Fruit fly (Drosophila melanogaster) whole organism, prepupa: ENCODE results near the gene sds22.

Source experiments
- Blimp-1 ChIP-seq: fragments of 200-800 bp; sonication (Bioruptor generic); optimal IDR thresholded peaks from 3 replicates; lab custom pipeline; 2017; ENCODE audit warnings: missing biosample characterization, missing genetic modification characterization, mild to moderate bottlenecking, moderate library complexity, missing genetic modification reagents
- CG10631 ChIP-seq: fragments of 200-800 bp; sonication (Bioruptor generic); optimal IDR thresholded peaks from 2 replicates; lab custom pipeline; 2016; ENCODE audit warnings: missing biosample characterization, missing genetic modification characterization
- CG11294 ChIP-seq: fragments of 200-800 bp; sonication (Bioruptor generic); IDR thresholded peaks from 2 replicates; pipeline ENCODE4 v1.3.6; 2022; ENCODE audit warnings: missing biosample characterization, missing genetic modification characterization
- CG11762 ChIP-seq: fragments of 200-800 bp; sonication (Bioruptor generic); optimal IDR thresholded peaks from 3 replicates; lab custom pipeline; 2016; ENCODE audit warnings: missing biosample characterization, missing genetic modification characterization; ENCODE audit not compliant: insufficient read depth
- CG11902 ChIP-seq: fragments of 200-800 bp; sonication (Bioruptor generic); optimal IDR thresholded peaks from 3 replicates; lab custom pipeline; 2016; ENCODE audit warnings: missing biosample characterization, missing genetic modification characterization
- CG15336 ChIP-seq: fragments of 200-800 bp; sonication (Bioruptor generic); IDR thresholded peaks from 2 replicates; pipeline ENCODE4 v1.3.6; 2022; ENCODE audit warnings: missing biosample characterization, missing genetic modification characterization
- CG1621 ChIP-seq: fragments of 200-800 bp; sonication (Bioruptor generic); optimal IDR thresholded peaks from 3 replicates; lab custom pipeline; 2018; ENCODE audit warnings: missing biosample characterization, mild to moderate bottlenecking, missing genetic modification characterization
- CG3032 ChIP-seq: fragments of 200-800 bp; optimal IDR thresholded peaks from 2 replicates; lab custom pipeline; 2019; ENCODE audit warnings: missing biosample characterization, mild to moderate bottlenecking, missing genetic modification characterization, moderate library complexity
- CG31627 ChIP-seq: fragments of 200-800 bp; sonication (Bioruptor generic); optimal IDR thresholded peaks from 3 replicates; lab custom pipeline; 2016; ENCODE audit warnings: missing biosample characterization, missing genetic modification characterization
- CG32006 ChIP-seq: fragments of 200-800 bp; sonication (Bioruptor generic); optimal IDR thresholded peaks from 3 replicates; lab custom pipeline; 2017; ENCODE audit warnings: missing biosample characterization, mild to moderate bottlenecking, missing genetic modification characterization
- CG34406 ChIP-seq: fragments of 200-800 bp; sonication (Bioruptor generic); optimal IDR thresholded peaks from 3 replicates; lab custom pipeline; 2016; ENCODE audit warnings: missing biosample characterization, missing genetic modification characterization
- CG3919 ChIP-seq: fragments of 200-800 bp; sonication (Bioruptor generic); optimal IDR thresholded peaks from 3 replicates; lab custom pipeline; 2016; ENCODE audit warnings: missing biosample characterization, missing genetic modification characterization
- CG4318 ChIP-seq: fragments of 200-800 bp; sonication (Bioruptor generic); optimal IDR thresholded peaks from 3 replicates; lab custom pipeline; 2017; ENCODE audit warnings: missing biosample characterization, mild to moderate bottlenecking, missing genetic modification characterization
- CG6163 ChIP-seq: fragments of 200-800 bp; sonication (Bioruptor generic); IDR thresholded peaks from 3 replicates; pipeline ENCODE4 v1.3.6; 2022; ENCODE audit warnings: missing biosample characterization, missing genetic modification characterization
- CG6276 ChIP-seq: fragments of 200-800 bp; sonication (Bioruptor generic); optimal IDR thresholded peaks from 2 replicates; lab custom pipeline; 2017; ENCODE audit warnings: missing biosample characterization, mild to moderate bottlenecking, missing genetic modification characterization
- CG6792 ChIP-seq: fragments of 200-800 bp; sonication (Bioruptor generic); optimal IDR thresholded peaks from 3 replicates; lab custom pipeline; 2016; ENCODE audit warnings: missing biosample characterization, missing genetic modification characterization
- CG6808 ChIP-seq: fragments of 200-800 bp; sonication (Bioruptor generic); optimal IDR thresholded peaks from 3 replicates; lab custom pipeline; 2017; ENCODE audit warnings: missing biosample characterization, missing genetic modification characterization, mild to moderate bottlenecking, moderate library complexity, missing genetic modification reagents
- CG7368 ChIP-seq: fragments of 200-800 bp; sonication (Bioruptor generic); optimal IDR thresholded peaks from 3 replicates; lab custom pipeline; 2016; ENCODE audit warnings: missing biosample characterization, missing genetic modification characterization
- CG8119 ChIP-seq: fragments of 200-800 bp; sonication (Bioruptor generic); IDR thresholded peaks from 3 replicates; pipeline ENCODE4 v1.3.6; 2022; ENCODE audit warnings: missing biosample characterization, missing genetic modification characterization
- CG8319 ChIP-seq: fragments of 200-800 bp; sonication (Bioruptor generic); optimal IDR thresholded peaks from 3 replicates; lab custom pipeline; 2016; ENCODE audit warnings: missing biosample characterization, missing genetic modification characterization
- CG8632 ChIP-seq: fragments of 200-800 bp; sonication (Bioruptor generic); optimal IDR thresholded peaks from 3 replicates; lab custom pipeline; 2016; ENCODE audit warnings: missing biosample characterization, missing genetic modification characterization
- CG9139 ChIP-seq: fragments of 200-800 bp; sonication (Bioruptor generic); optimal IDR thresholded peaks from 3 replicates; lab custom pipeline; 2017; ENCODE audit warnings: missing biosample characterization, mild to moderate bottlenecking, missing genetic modification characterization
- Eip75B ChIP-seq: fragments of 200-800 bp; sonication (Bioruptor generic); optimal IDR thresholded peaks from 3 replicates; lab custom pipeline; 2016; ENCODE audit warnings: missing biosample characterization, missing genetic modification characterization
- Eip93F ChIP-seq: fragments of 200-800 bp; sonication (Bioruptor generic); optimal IDR thresholded peaks from 2 replicates; lab custom pipeline; 2016; ENCODE audit warnings: missing biosample characterization, mild to moderate bottlenecking, missing genetic modification characterization
- Ets21C ChIP-seq: fragments of 200-800 bp; sonication (Bioruptor generic); optimal IDR thresholded peaks from 3 replicates; lab custom pipeline; 2016; ENCODE audit warnings: missing biosample characterization, missing genetic modification characterization
- Ets96B ChIP-seq: fragments of 200-800 bp; optimal IDR thresholded peaks from 2 replicates; lab custom pipeline; 2019; ENCODE audit warnings: missing biosample characterization, mild to moderate bottlenecking, missing genetic modification characterization, moderate library complexity
- Gug ChIP-seq: fragments of 200-800 bp; sonication (Bioruptor generic); IDR thresholded peaks from 2 replicates; pipeline ENCODE4 v1.3.6; 2022; ENCODE audit warnings: missing biosample characterization, missing genetic modification characterization
- Lpt ChIP-seq: fragments of 200-800 bp; sonication (Bioruptor generic); optimal IDR thresholded peaks from 3 replicates; lab custom pipeline; 2016; ENCODE audit warnings: missing biosample characterization, missing genetic modification characterization
- Met ChIP-seq: fragments of 200-800 bp; sonication (Bioruptor generic); optimal IDR thresholded peaks from 3 replicates; lab custom pipeline; 2016; ENCODE audit warnings: missing biosample characterization, missing genetic modification characterization
- Smox ChIP-seq: fragments of 200-800 bp; sonication (Bioruptor generic); optimal IDR thresholded peaks from 3 replicates; lab custom pipeline; 2016; ENCODE audit warnings: missing biosample characterization, missing genetic modification characterization
- Sox102F ChIP-seq: fragments of 200-800 bp; sonication (Bioruptor generic); optimal IDR thresholded peaks from 2 replicates; lab custom pipeline; 2016; ENCODE audit warnings: missing biosample characterization, mild to moderate bottlenecking, missing genetic modification characterization
- Sox15 ChIP-seq: fragments of 200-800 bp; sonication (Bioruptor generic); optimal IDR thresholded peaks from 3 replicates; lab custom pipeline; 2016; ENCODE audit warnings: missing biosample characterization, missing genetic modification characterization
- achi ChIP-seq: fragments of 200-800 bp; sonication (Bioruptor generic); optimal IDR thresholded peaks from 3 replicates; lab custom pipeline; 2016; ENCODE audit warnings: missing biosample characterization, missing genetic modification characterization
- acj6 ChIP-seq: fragments of 200-800 bp; sonication (Bioruptor generic); optimal IDR thresholded peaks from 3 replicates; lab custom pipeline; 2016; ENCODE audit warnings: missing biosample characterization, missing genetic modification characterization
- cyc ChIP-seq: fragments of 200-800 bp; sonication (Bioruptor generic); optimal IDR thresholded peaks from 3 replicates; lab custom pipeline; 2016; ENCODE audit warnings: missing biosample characterization, missing genetic modification characterization
- dac ChIP-seq: fragments of 200-800 bp; sonication (Bioruptor generic); optimal IDR thresholded peaks from 2 replicates; lab custom pipeline; 2017; ENCODE audit warnings: missing biosample characterization, mild to moderate bottlenecking, missing genetic modification characterization
- eg ChIP-seq: fragments of 200-800 bp; sonication (Bioruptor generic); IDR thresholded peaks from 3 replicates; pipeline ENCODE4 v1.3.6; 2022; ENCODE audit warnings: missing biosample characterization, missing genetic modification characterization
- fd59A ChIP-seq: fragments of 200-800 bp; sonication (Bioruptor generic); optimal IDR thresholded peaks from 2 replicates; lab custom pipeline; 2017; ENCODE audit warnings: missing biosample characterization, mild to moderate bottlenecking, missing genetic modification characterization, missing genetic modification reagents
- fd85E ChIP-seq: fragments of 200-800 bp; sonication (Bioruptor generic); optimal IDR thresholded peaks from 3 replicates; lab custom pipeline; 2016; ENCODE audit warnings: missing biosample characterization, missing genetic modification characterization
- fkh ChIP-seq: fragments of 200-800 bp; sonication (Bioruptor generic); optimal IDR thresholded peaks from 3 replicates; lab custom pipeline; 2017; ENCODE audit warnings: missing biosample characterization, mild to moderate bottlenecking, missing genetic modification characterization, moderate library complexity
- net ChIP-seq: fragments of 200-800 bp; sonication (Bioruptor generic); optimal IDR thresholded peaks from 3 replicates; lab custom pipeline; 2016; ENCODE audit warnings: missing biosample characterization, missing genetic modification characterization
- pdm3 ChIP-seq: fragments of 200-800 bp; sonication (Bioruptor generic); optimal IDR thresholded peaks from 3 replicates; lab custom pipeline; 2016; ENCODE audit warnings: missing biosample characterization, missing genetic modification characterization
- salr ChIP-seq, 2 experiments: fragments of 200-800 bp; sonication (Bioruptor generic); optimal IDR thresholded peaks; 3 replicates each; lab custom pipeline; 2016 to 2018; ENCODE audit warnings: missing biosample characterization in 2 of 2, missing genetic modification characterization in 2 of 2, mild to moderate bottlenecking in 1 of 2
- spab ChIP-seq: fragments of 200-800 bp; sonication (Bioruptor generic); optimal IDR thresholded peaks from 2 replicates; lab custom pipeline; 2017; ENCODE audit warnings: missing biosample characterization, mild to moderate bottlenecking, missing genetic modification characterization, missing genetic modification reagents
- svp ChIP-seq: fragments of 200-800 bp; sonication (Bioruptor generic); peaks from one replicate; lab custom pipeline; 2016; ENCODE audit warnings: missing biosample characterization, missing genetic modification characterization

sds22 gene

dm6 chr3R:17386168-17386819 is 5.1 kb upstream of the sds22 start (continued):
- peak; percentile 89 for TF ChIP-seq CG3919 (GFP tag; lab: Kevin White, UChicago)
- TF ChIP-seq CG7368 (GFP tag; lab: Kevin White, UChicago), result peak; percentile 63
- peak; percentile 48 for TF ChIP-seq CG4318 (GFP tag; lab: Kevin White, UChicago)
- peak; percentile 77 for TF ChIP-seq Ets21C (GFP tag; lab: Kevin White, UChicago)
- TF ChIP-seq fd59A (GFP tag; lab: Kevin White, UChicago), result peak; percentile 58
- peak; percentile 74; the same call in 1 of the 2 replicates for TF ChIP-seq CG11294 (GFP tag; lab: Robert Waterston, UW)
- peak; percentile 71 for TF ChIP-seq CG11762 (GFP tag; lab: Kevin White, UChicago)
- peak; percentile 84 for TF ChIP-seq svp (GFP tag; lab: Kevin White, UChicago)
- TF ChIP-seq Eip75B, result peak; percentile 81
- peak; percentile 20 for TF ChIP-seq Blimp-1
- peak; percentile 54 for TF ChIP-seq dac (GFP tag; lab: Kevin White, UChicago)
- peak; percentile 72 for TF ChIP-seq CG8632
- TF ChIP-seq CG6276 (GFP tag; lab: Kevin White, UChicago), result peak; percentile 79
- TF ChIP-seq CG11902 (GFP tag; lab: Kevin White, UChicago), result peak; percentile 74
- peak; percentile 78 for TF ChIP-seq CG32006 (GFP tag; lab: Kevin White, UChicago)
- TF ChIP-seq CG15336 (GFP tag; lab: Robert Waterston, UW), result peak; percentile 87
- TF ChIP-seq Met, result peak; percentile 71
- peak; percentile 79 for TF ChIP-seq Gug (GFP tag; lab: Robert Waterston, UW)
- TF ChIP-seq acj6 (GFP tag; lab: Kevin White, UChicago), result peak; percentile 83
- peak; percentile 49 to 71 for TF ChIP-seq salr (GFP tag; optimal IDR thresholded peaks at IDR 0.05; lab: Kevin White, UChicago)
- TF ChIP-seq CG3032 (tag; lab: Kevin White, UChicago), result peak; percentile 66
- peak; percentile 89 for TF ChIP-seq CG6163 (GFP tag; lab: Robert Waterston, UW)
- peak; percentile 58 for TF ChIP-seq Sox15
- peak; percentile 51 for TF ChIP-seq CG8319 (GFP tag; lab: Kevin White, UChicago)
- TF ChIP-seq Eip93F (GFP tag; lab: Kevin White, UChicago), result no peak
- TF ChIP-seq pdm3 (GFP tag; lab: Kevin White, UChicago), result peak; percentile 77
- peak; percentile 40 for TF ChIP-seq fkh (GFP tag; lab: Kevin White, UChicago)
- TF ChIP-seq CG6792 (GFP tag; lab: Kevin White, UChicago), result peak; percentile 75
- peak; percentile 63 for TF ChIP-seq Lpt (GFP tag; lab: Kevin White, UChicago)
- TF ChIP-seq, all 60 proteins: peak for 58

dm6 chr3R:17394318-17395188 is 3.2 kb downstream of the sds22 start, which contains the start of gene CREG:
Gene CREG, minus strand, starts transcription at chr3R:17394640.
- TF ChIP-seq Smox (GFP tag; lab: Kevin White, UChicago), result peak; percentile 55
- TF ChIP-seq svp (GFP tag; lab: Kevin White, UChicago), result peak; percentile 96
- peak; percentile 34 for TF ChIP-seq cyc (GFP tag; lab: Kevin White, UChicago)
- no peak for TF ChIP-seq fd85E (GFP tag; lab: Kevin White, UChicago)
- no peak for TF ChIP-seq Ets96B (tag; lab: Kevin White, UChicago)
- peak; percentile 38 for TF ChIP-seq CG31627 (GFP tag; lab: Kevin White, UChicago)
- peak; percentile 11 for TF ChIP-seq Blimp-1
- peak; percentile 36 for TF ChIP-seq achi (GFP tag; lab: Kevin White, UChicago)
- TF ChIP-seq Sox15, result no peak
- TF ChIP-seq Lpt (GFP tag; lab: Kevin White, UChicago), result no peak
- peak; percentile 44 for TF ChIP-seq net (GFP tag; lab: Kevin White, UChicago)
- TF ChIP-seq CG11294 (GFP tag; lab: Robert Waterston, UW), result no peak
- no peak for TF ChIP-seq CG9139 (GFP tag; lab: Kevin White, UChicago)
- TF ChIP-seq pdm3 (GFP tag; lab: Kevin White, UChicago), result peak; percentile 62
- peak; percentile 44 for TF ChIP-seq CG6808 (GFP tag; lab: Kevin White, UChicago)
- TF ChIP-seq CG34406 (GFP tag; lab: Kevin White, UChicago), result peak; percentile 45
- TF ChIP-seq spab (GFP tag; lab: Kevin White, UChicago), result peak; percentile 2
- no peak for TF ChIP-seq eg (GFP tag; lab: Robert Waterston, UW)
- peak; percentile 22 for TF ChIP-seq CG6276 (GFP tag; lab: Kevin White, UChicago)
- TF ChIP-seq CG1621 (tag; lab: Kevin White, UChicago), result no peak
- TF ChIP-seq Sox102F (GFP tag; lab: Kevin White, UChicago), result peak; percentile 57
- 0 out of 3 replicates have a peak, but pooled peaks have one; percentile 15 for TF ChIP-seq CG8119 (GFP tag; lab: Robert Waterston, UW)
- TF ChIP-seq Ets21C (GFP tag; lab: Kevin White, UChicago), result peak; percentile 30
- peak in 1 of 2 experiments; percentile 73 for TF ChIP-seq salr (GFP tag; optimal IDR thresholded peaks at IDR 0.05; lab: Kevin White, UChicago)
- TF ChIP-seq CG8632, result peak; percentile 38
- TF ChIP-seq CG3919 (GFP tag; lab: Kevin White, UChicago), result peak; percentile 53
- peak; percentile 71 for TF ChIP-seq Met
- peak; percentile 10 for TF ChIP-seq CG10631
- TF ChIP-seq Gug (GFP tag; lab: Robert Waterston, UW), result no peak
